Fruit fly (Drosophila melanogaster) whole organism, embryonic: ENCODE measurements around the gene mRpS23.

Source experiments
- Asciz ChIP-seq: fragments of 200-800 bp; sonication (Bioruptor generic); optimal IDR thresholded peaks from 2 replicates; lab custom pipeline; 2017; ENCODE audit warnings: missing biosample characterization, mild to moderate bottlenecking, missing genetic modification characterization, missing genetic modification reagents
- Atf6 ChIP-seq: fragments of 200-800 bp; sonication (Bioruptor generic); IDR thresholded peaks from 2 replicates; pipeline ENCODE4 v1.3.6; 2022; ENCODE audit warnings: missing biosample characterization, missing genetic modification characterization
- B-H1 ChIP-seq: fragments of 200-800 bp; sonication (Bioruptor generic); IDR thresholded peaks from 3 replicates; pipeline ENCODE4 v1.3.6; 2022; ENCODE audit warnings: missing biosample characterization, missing genetic modification characterization
- BtbVII ChIP-seq: fragments of 200-800 bp; sonication (Bioruptor generic); optimal IDR thresholded peaks from 3 replicates; lab custom pipeline; 2017; ENCODE audit warnings: missing biosample characterization, mild to moderate bottlenecking, missing genetic modification characterization
- CG10462 ChIP-seq: fragments of 200-800 bp; sonication (Bioruptor generic); optimal IDR thresholded peaks from 2 replicates; lab custom pipeline; 2016; ENCODE audit warnings: missing biosample characterization, missing genetic modification characterization
- CG11695 ChIP-seq: fragments of 200-800 bp; sonication (Bioruptor generic); IDR thresholded peaks from 3 replicates; pipeline ENCODE4 v1.3.6; 2022; ENCODE audit warnings: missing biosample characterization, missing genetic modification characterization
- CG13624 ChIP-seq: fragments of 200-800 bp; sonication (Bioruptor generic); optimal IDR thresholded peaks from 2 replicates; lab custom pipeline; 2016; ENCODE audit warnings: missing biosample characterization, missing genetic modification characterization
- CG15269 ChIP-seq: fragments of 200-800 bp; sonication (Bioruptor generic); optimal IDR thresholded peaks from 2 replicates; lab custom pipeline; 2018; ENCODE audit warnings: missing biosample characterization, mild to moderate bottlenecking, missing genetic modification characterization, moderate library complexity
- CG15601 ChIP-seq: fragments of 200-800 bp; sonication (Bioruptor generic); optimal IDR thresholded peaks from 3 replicates; lab custom pipeline; 2019; ENCODE audit warnings: missing biosample characterization, mild to moderate bottlenecking, missing genetic modification characterization, moderate library complexity
- CG17385 ChIP-seq: fragments of 200-800 bp; sonication (Bioruptor generic); optimal IDR thresholded peaks from 3 replicates; lab custom pipeline; 2018; ENCODE audit warnings: missing biosample characterization, mild to moderate bottlenecking, missing genetic modification characterization
- CG18476 ChIP-seq: fragments of 200-800 bp; sonication (Bioruptor generic); optimal IDR thresholded peaks from 2 replicates; lab custom pipeline; 2016; ENCODE audit warnings: missing biosample characterization, mild to moderate bottlenecking, missing genetic modification characterization
- CG2120 ChIP-seq: fragments of 200-800 bp; sonication (Bioruptor generic); optimal IDR thresholded peaks from 3 replicates; lab custom pipeline; 2016; ENCODE audit warnings: missing biosample characterization, missing genetic modification characterization
- CG2875 ChIP-seq: fragments of 200-800 bp; sonication (Bioruptor generic); optimal IDR thresholded peaks from 2 replicates; lab custom pipeline; 2017; ENCODE audit warnings: missing biosample characterization, mild to moderate bottlenecking, missing genetic modification characterization, missing genetic modification reagents
- CG32767 ChIP-seq: fragments of 200-800 bp; sonication (Bioruptor generic); IDR thresholded peaks from 2 replicates; pipeline ENCODE4 v1.3.6; 2022; ENCODE audit warnings: missing biosample characterization, missing genetic modification characterization
- CG8089 ChIP-seq: fragments of 200-800 bp; sonication (Bioruptor generic); optimal IDR thresholded peaks from 3 replicates; lab custom pipeline; 2016; ENCODE audit warnings: missing biosample characterization, missing genetic modification characterization
- CG8290 ChIP-seq, 3 experiments: fragments of 200-800 bp; sonication (Bioruptor generic); optimal IDR thresholded peaks; 2 replicates each; lab custom pipeline; 2016 to 2019; ENCODE audit warnings: missing biosample characterization in 3 of 3, missing genetic modification characterization in 3 of 3, mild to moderate bottlenecking in 2 of 3, moderate library complexity in 1 of 3
- CG9817 ChIP-seq: fragments of 200-800 bp; sonication (Bioruptor generic); optimal IDR thresholded peaks from 2 replicates; lab custom pipeline; 2018; ENCODE audit warnings: missing biosample characterization, mild to moderate bottlenecking, missing genetic modification characterization, moderate library complexity
- Camta ChIP-seq: fragments of 200-800 bp; sonication (Bioruptor generic); optimal IDR thresholded peaks from 2 replicates; lab custom pipeline; 2016; ENCODE audit warnings: missing biosample characterization, missing genetic modification characterization
- Chrac-16 ChIP-seq: fragments of 200-800 bp; sonication (Bioruptor generic); optimal IDR thresholded peaks from 3 replicates; lab custom pipeline; 2016; ENCODE audit warnings: missing biosample characterization, missing genetic modification characterization
- CoRest ChIP-seq: fragments of 200-800 bp; sonication (Bioruptor generic); optimal IDR thresholded peaks from 3 replicates; lab custom pipeline; 2018; ENCODE audit warnings: missing biosample characterization, mild to moderate bottlenecking, missing genetic modification characterization, moderate library complexity
- D19A ChIP-seq: fragments of 200-800 bp; optimal IDR thresholded peaks from 3 replicates; lab custom pipeline; 2019; ENCODE audit warnings: missing biosample characterization, mild to moderate bottlenecking, missing genetic modification characterization, moderate library complexity
- Dp ChIP-seq: fragments of 200-800 bp; sonication (Bioruptor generic); optimal IDR thresholded peaks from 2 replicates; lab custom pipeline; 2018; ENCODE audit warnings: missing biosample characterization, mild to moderate bottlenecking, missing genetic modification characterization, moderate library complexity
- Eip74EF ChIP-seq, 2 experiments: fragments of 200-800 bp in 1 of 2; fragments of >200 bp in 1 of 2; sonication (Bioruptor generic) in 1 of 2; optimal IDR thresholded peaks; 2 replicates each; lab custom pipeline; 2017 to 2019; ENCODE audit warnings: missing biosample characterization in 2 of 2, missing genetic modification characterization in 2 of 2, mild to moderate bottlenecking in 1 of 2, moderate library complexity in 1 of 2
- HHEX ChIP-seq: fragments of 200-800 bp; sonication (Bioruptor generic); optimal IDR thresholded peaks from 3 replicates; lab custom pipeline; 2017; ENCODE audit warnings: missing biosample characterization, mild to moderate bottlenecking, missing genetic modification characterization, missing genetic modification reagents
- Hand ChIP-seq: fragments of 200-800 bp; sonication (Bioruptor generic); optimal IDR thresholded peaks from 2 replicates; lab custom pipeline; 2017; ENCODE audit warnings: mild to moderate bottlenecking, missing biosample characterization, missing genetic modification reagents, missing genetic modification characterization
- MTF-1 ChIP-seq: fragments of 200-800 bp; sonication (Bioruptor generic); optimal IDR thresholded peaks from 2 replicates; lab custom pipeline; 2018; ENCODE audit warnings: missing biosample characterization, mild to moderate bottlenecking, missing genetic modification characterization, borderline replicate concordance
- Med ChIP-seq: fragments of 200-800 bp; sonication (Bioruptor generic); peaks from one replicate; lab custom pipeline; 2016; ENCODE audit warnings: missing biosample characterization, missing genetic modification characterization, mild to moderate bottlenecking, inconsistent platforms, moderate library complexity
- NK7.1 ChIP-seq: fragments of 200-800 bp; sonication (Bioruptor generic); optimal IDR thresholded peaks from 3 replicates; lab custom pipeline; 2016; ENCODE audit warnings: missing biosample characterization, missing genetic modification characterization
- Nf-YC ChIP-seq: fragments of 200-800 bp; optimal IDR thresholded peaks from 3 replicates; lab custom pipeline; 2019; ENCODE audit warnings: missing biosample characterization, mild to moderate bottlenecking, missing genetic modification characterization, moderate library complexity
- Side ChIP-seq: fragments of 200-800 bp; sonication (Bioruptor generic); optimal IDR thresholded peaks from 2 replicates; lab custom pipeline; 2016; ENCODE audit warnings: missing biosample characterization, missing genetic modification characterization
- ac ChIP-seq: fragments of 200-800 bp; sonication (Bioruptor generic); optimal IDR thresholded peaks from 3 replicates; lab custom pipeline; 2017; ENCODE audit warnings: missing biosample characterization, mild to moderate bottlenecking, missing genetic modification characterization
- btn ChIP-seq: fragments of 200-800 bp; sonication (Bioruptor generic); optimal IDR thresholded peaks from 2 replicates; lab custom pipeline; 2016; ENCODE audit warnings: missing biosample characterization, missing genetic modification characterization
- ems ChIP-seq: fragments of 200-800 bp; sonication (Bioruptor generic); optimal IDR thresholded peaks from 3 replicates; lab custom pipeline; 2016; ENCODE audit warnings: missing biosample characterization, missing genetic modification characterization
- gce ChIP-seq: fragments of 200-800 bp; sonication (Bioruptor generic); IDR thresholded peaks from 3 replicates; pipeline ENCODE4 v1.3.6; 2022; ENCODE audit warnings: missing biosample characterization, missing genetic modification characterization
- gfzf ChIP-seq: fragments of 200-800 bp; sonication (Bioruptor generic); optimal IDR thresholded peaks from 2 replicates; lab custom pipeline; 2016; ENCODE audit warnings: missing biosample characterization, mild to moderate bottlenecking, missing genetic modification characterization, moderate library complexity
- gsb-n ChIP-seq: fragments of 200-800 bp; sonication (Bioruptor generic); optimal IDR thresholded peaks from 3 replicates; lab custom pipeline; 2018; ENCODE audit warnings: missing biosample characterization, mild to moderate bottlenecking, missing genetic modification characterization
- kay ChIP-seq: fragments of 200-800 bp; sonication (Bioruptor generic); optimal IDR thresholded peaks from 2 replicates; lab custom pipeline; 2016; ENCODE audit warnings: missing biosample characterization, missing genetic modification characterization
- knrl ChIP-seq: fragments of 200-800 bp; sonication (Bioruptor generic); IDR thresholded peaks from 3 replicates; pipeline ENCODE4 v1.3.6; 2022; ENCODE audit warnings: missing biosample characterization, missing genetic modification characterization; ENCODE audit not compliant: partially characterized antibody
- prd ChIP-seq, 3 experiments: fragments of >200 bp in 2 of 3; fragments of 200-800 bp in 1 of 3; sonication (Bioruptor generic) in 1 of 3; optimal IDR thresholded peaks in 2 of 3; IDR thresholded peaks in 1 of 3; 2 replicates in 2 of 3; 3 replicates in 1 of 3; pipeline versions ENCODE4 v1.3.6 to Lab custom; 2017 to 2022; ENCODE audit warnings: missing biosample characterization in 1 of 3, missing genetic modification characterization in 1 of 3
- psq ChIP-seq: fragments of 200-800 bp; sonication (Bioruptor generic); optimal IDR thresholded peaks from 2 replicates; lab custom pipeline; 2017; ENCODE audit warnings: missing biosample characterization, missing genetic modification characterization
- row ChIP-seq: fragments of 200-800 bp; sonication (Bioruptor generic); IDR thresholded peaks from 3 replicates; pipeline ENCODE4 v1.3.6; 2022; ENCODE audit warnings: missing biosample characterization, missing genetic modification characterization
- sd ChIP-seq: fragments of 200-800 bp; sonication (Bioruptor generic); optimal IDR thresholded peaks from 3 replicates; lab custom pipeline; 2018; ENCODE audit warnings: missing biosample characterization, mild to moderate bottlenecking, missing genetic modification characterization, moderate library complexity
- ssp ChIP-seq: fragments of 200-800 bp; sonication (Bioruptor generic); IDR thresholded peaks from 2 replicates; pipeline ENCODE4 v1.3.6; 2022; ENCODE audit warnings: missing biosample characterization, missing genetic modification characterization
- sug ChIP-seq: fragments of 200-800 bp; optimal IDR thresholded peaks from 2 replicates; lab custom pipeline; 2019; ENCODE audit warnings: missing biosample characterization, mild to moderate bottlenecking, missing genetic modification characterization, moderate library complexity
- trem ChIP-seq: fragments of 200-800 bp; optimal IDR thresholded peaks from 3 replicates; lab custom pipeline; 2019; ENCODE audit warnings: missing biosample characterization, mild to moderate bottlenecking, missing genetic modification characterization, moderate library complexity
- wek ChIP-seq: fragments of 200-800 bp; sonication (Bioruptor generic); optimal IDR thresholded peaks from 3 replicates; lab custom pipeline; 2018; ENCODE audit warnings: missing biosample characterization, mild to moderate bottlenecking, missing genetic modification characterization, moderate library complexity
- zf30C ChIP-seq: fragments of 200-800 bp; sonication (Bioruptor generic); optimal IDR thresholded peaks from 3 replicates; lab custom pipeline; 2018; ENCODE audit warnings: missing biosample characterization, mild to moderate bottlenecking, missing genetic modification characterization
- zfh1 ChIP-seq: fragments of 200-800 bp; sonication (Bioruptor generic); IDR thresholded peaks from 3 replicates; pipeline ENCODE4 v1.3.6; 2022; ENCODE audit warnings: missing biosample characterization, missing genetic modification characterization

mRpS23 gene

DNA sequence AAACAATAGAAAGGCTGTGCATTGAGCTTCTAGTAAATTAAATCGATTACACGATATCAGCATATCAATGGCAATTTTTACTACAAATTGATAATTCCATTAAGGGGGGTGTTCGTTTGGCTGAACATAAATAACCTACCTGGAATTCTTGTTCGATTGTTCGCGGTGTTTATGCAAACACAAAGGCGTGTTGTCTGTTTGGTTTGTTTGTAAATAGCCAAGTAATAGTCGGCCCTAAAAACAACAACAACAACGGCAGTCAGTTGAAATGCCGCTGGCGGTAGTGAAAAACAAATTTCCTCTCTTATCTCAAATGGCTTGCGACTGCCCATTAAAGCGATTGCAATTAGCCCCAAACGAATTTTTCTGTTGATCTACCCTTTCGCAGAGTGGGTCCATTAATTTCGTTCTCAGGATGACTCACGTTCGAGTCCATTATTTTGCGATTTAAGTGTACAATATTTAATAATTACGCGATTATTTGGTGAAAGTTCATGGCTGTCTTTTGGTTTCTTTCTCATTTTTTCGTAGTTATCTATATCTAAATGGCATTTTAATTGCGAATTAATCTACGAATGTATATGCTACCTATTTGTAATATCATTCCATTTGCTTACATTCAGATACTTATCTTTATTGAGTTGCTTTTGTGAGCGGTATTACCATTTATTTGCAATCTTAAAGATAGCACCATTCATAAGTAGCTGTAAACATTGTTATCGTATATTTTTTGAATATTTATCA lies 3.9 kb upstream of the mRpS23 start (continued):
- TF ChIP-seq psq (GFP tag; lab: Kevin White, UChicago), result no peak
- peak; percentile 2 for TF ChIP-seq CG10462 (GFP tag; lab: Kevin White, UChicago)
- peak; percentile 35 for TF ChIP-seq CG2120 (GFP tag; lab: Kevin White, UChicago)
- peak; percentile 13 for TF ChIP-seq ems
- peak; percentile 18 for TF ChIP-seq ac (GFP tag; lab: Kevin White, UChicago)
- TF ChIP-seq gfzf (GFP tag; lab: Kevin White, UChicago), result no peak
- TF ChIP-seq zf30C (GFP tag; lab: Kevin White, UChicago), result no peak
- no peak for TF ChIP-seq kay (GFP tag; lab: Kevin White, UChicago)
- TF ChIP-seq wek (GFP tag; lab: Kevin White, UChicago), result peak; percentile 44
- peak; percentile 10 for TF ChIP-seq Camta (GFP tag; lab: Kevin White, UChicago)
- TF ChIP-seq gce (GFP tag; lab: Robert Waterston, UW), result 0 out of 3 replicates have a peak, but pooled peaks have one; percentile 15
- TF ChIP-seq CG11695 (GFP tag; lab: Robert Waterston, UW), result no peak; the same call in 2 of the 3 replicates
- TF ChIP-seq row (GFP tag; lab: Robert Waterston, UW), result peak; percentile 53
- TF ChIP-seq B-H1, result no peak
- TF ChIP-seq Atf6 (GFP tag; lab: Robert Waterston, UW), result no peak
- peak; percentile 41 for TF ChIP-seq sug
- peak; percentile 89 for TF ChIP-seq sd (tag; lab: Kevin White, UChicago)
- peak; percentile 9 for TF ChIP-seq CG15601
- no peak for TF ChIP-seq Eip74EF (GFP tag; optimal IDR thresholded peaks at IDR 0.05; lab: Kevin White, UChicago)
- no peak for TF ChIP-seq BtbVII (GFP tag; lab: Kevin White, UChicago)
- TF ChIP-seq CG8089 (GFP tag; lab: Kevin White, UChicago), result peak; percentile 9
- peak; percentile 5 for TF ChIP-seq MTF-1
- no peak for TF ChIP-seq CG13624
- peak; percentile 16 for TF ChIP-seq btn (GFP tag; lab: Kevin White, UChicago)
- TF ChIP-seq CG32767, result no peak
- no peak for TF ChIP-seq CG17385 (GFP tag; lab: Kevin White, UChicago)
- TF ChIP-seq trem (tag; lab: Kevin White, UChicago), result no peak
- no peak for TF ChIP-seq Side
- TF ChIP-seq Hand (GFP tag; lab: Kevin White, UChicago), result peak; percentile 27
- no peak for TF ChIP-seq Dp (GFP tag; lab: Kevin White, UChicago)
- TF ChIP-seq ssp (GFP tag; lab: Robert Waterston, UW), result no peak
- TF ChIP-seq CG15269 (tag; lab: Kevin White, UChicago), result peak; percentile 58
- TF ChIP-seq CG18476 (GFP tag; lab: Kevin White, UChicago), result peak; percentile 16
- TF ChIP-seq HHEX (GFP tag; lab: Kevin White, UChicago), result peak; percentile 56
- TF ChIP-seq knrl, result no peak
- peak; percentile 77 for TF ChIP-seq Med (GFP tag; lab: Kevin White, UChicago)
- peak; percentile 18 for TF ChIP-seq CG9817 (tag; lab: Kevin White, UChicago)
- TF ChIP-seq NK7.1 (GFP tag; lab: Kevin White, UChicago), result peak; percentile 4
- peak; percentile 80 for TF ChIP-seq D19A (tag; lab: Kevin White, UChicago)
- TF ChIP-seq Nf-YC (tag; lab: Kevin White, UChicago), result peak; percentile 38
- TF ChIP-seq Chrac-16, result no peak
- no peak for TF ChIP-seq zfh1 (GFP tag; lab: Robert Waterston, UW)
- TF ChIP-seq CG2875 (GFP tag; lab: Kevin White, UChicago), result peak; percentile 9
- no peak for TF ChIP-seq prd (optimal IDR thresholded peaks at IDR 0.05; lab: Kevin White, UChicago)
- no peak; the same call in 1 of the 3 replicates for TF ChIP-seq prd (GFP tag; IDR thresholded peaks at IDR 0.05; lab: Robert Waterston, UW)
- peak; percentile 10 for TF ChIP-seq CoRest (tag; lab: Kevin White, UChicago)
- peak; percentile 33 for TF ChIP-seq gsb-n (tag; lab: Kevin White, UChicago)
- peak; percentile 4 for TF ChIP-seq Asciz (GFP tag; lab: Kevin White, UChicago)
- peak; percentile 14 for TF ChIP-seq CG8290 (GFP tag; optimal IDR thresholded peaks at IDR 0.05; lab: Kevin White, UChicago)
- TF ChIP-seq CG8290 (tag; optimal IDR thresholded peaks at IDR 0.05; lab: Kevin White, UChicago), result peak in 1 of 2 experiments; percentile 55
